Worm (Caenorhabditis elegans) whole organism, L2 larva: Measurements from ENCODE around the gene shl-1.

ENCODE experiments used
- F13H6.1 ChIP-seq: sonication (generic microtip); optimal IDR thresholded peaks from 2 replicates; lab custom pipeline; 2016; ENCODE audit warnings: missing genetic modification characterization, missing compliant biosample characterization
- ZK546.5 ChIP-seq: sonication (generic microtip); optimal IDR thresholded peaks from 2 replicates; lab custom pipeline; 2017; ENCODE audit warnings: missing biosample characterization, missing genetic modification characterization
- aly-2 ChIP-seq: fragments of 150-350 bp; optimal IDR thresholded peaks from 2 replicates; lab custom pipeline; 2014; ENCODE audit warnings: missing biosample characterization, missing genetic modification characterization
- ama-1 ChIP-seq: fragments of 150-350 bp; optimal IDR thresholded peaks from 2 replicates; lab custom pipeline; 2018; ENCODE audit warnings: inconsistent platforms
- blmp-1 ChIP-seq: sonication (generic microtip); optimal IDR thresholded peaks from 2 replicates; lab custom pipeline; 2017; ENCODE audit warnings: missing genetic modification characterization, mild to moderate bottlenecking, missing compliant biosample characterization, antibody characterized with exemption, moderate library complexity; ENCODE audit not compliant: insufficient read depth
- ceh-16 ChIP-seq: fragments of 150-350 bp; optimal IDR thresholded peaks from 2 replicates; lab custom pipeline; 2014; ENCODE audit warnings: missing biosample characterization, missing genetic modification characterization
- ceh-82 ChIP-seq: fragments of 150-350 bp; optimal IDR thresholded peaks from 2 replicates; lab custom pipeline; 2014; ENCODE audit warnings: missing biosample characterization, missing genetic modification characterization
- crh-2 ChIP-seq: sonication (generic microtip); optimal IDR thresholded peaks from 2 replicates; lab custom pipeline; 2017; ENCODE audit warnings: missing biosample characterization, missing genetic modification characterization
- dmd-4 ChIP-seq: sonication (generic microtip); optimal IDR thresholded peaks from 2 replicates; lab custom pipeline; 2017; ENCODE audit warnings: missing biosample characterization, missing genetic modification characterization
- egl-27 ChIP-seq: sonication (generic microtip); optimal IDR thresholded peaks from 3 replicates; lab custom pipeline; 2017; ENCODE audit warnings: missing biosample characterization, missing genetic modification reagents, missing genetic modification characterization
- elt-1 ChIP-seq: fragments of 150-350 bp; optimal IDR thresholded peaks from 2 replicates; lab custom pipeline; 2014; ENCODE audit warnings: missing biosample characterization, missing genetic modification characterization
- elt-3 ChIP-seq: sonication (generic microtip); optimal IDR thresholded peaks from 2 replicates; lab custom pipeline; 2017; ENCODE audit warnings: missing biosample characterization, missing genetic modification characterization
- fos-1 ChIP-seq: fragments of 150-350 bp; optimal IDR thresholded peaks from 2 replicates; lab custom pipeline; 2014; ENCODE audit warnings: missing biosample characterization, missing genetic modification characterization
- lin-11 ChIP-seq: fragments of 150-350 bp; sonication (generic microtip); optimal IDR thresholded peaks from 2 replicates; lab custom pipeline; 2014; ENCODE audit warnings: missing biosample characterization, missing genetic modification characterization, inconsistent platforms, mixed read lengths
- lin-39 ChIP-seq: fragments of 150-350 bp; optimal IDR thresholded peaks from 2 replicates; lab custom pipeline; 2014; ENCODE audit warnings: missing biosample characterization, missing genetic modification reagents, missing genetic modification characterization
- lsy-2 ChIP-seq, 2 experiments: fragments of 150-350 bp in 1 of 2; sonication (generic microtip) in 1 of 2; optimal IDR thresholded peaks; 2 replicates each; lab custom pipeline; 2014 to 2017; ENCODE audit warnings: missing biosample characterization in 2 of 2, missing genetic modification characterization in 2 of 2
- mbf-1 ChIP-seq: sonication (generic microtip); optimal IDR thresholded peaks from 2 replicates; lab custom pipeline; 2017; ENCODE audit warnings: missing biosample characterization, missing genetic modification characterization
- mdl-1 ChIP-seq, 2 experiments: fragments of 150-350 bp in 1 of 2; sonication (generic microtip) in 1 of 2; optimal IDR thresholded peaks; 2 replicates each; lab custom pipeline; 2017; ENCODE audit warnings: missing biosample characterization in 2 of 2, missing genetic modification characterization in 2 of 2
- nhr-11 ChIP-seq: fragments of 150-350 bp; optimal IDR thresholded peaks from 2 replicates; lab custom pipeline; 2014; ENCODE audit warnings: missing biosample characterization, missing genetic modification characterization
- nhr-12 ChIP-seq: fragments of 150-350 bp; optimal IDR thresholded peaks from 2 replicates; lab custom pipeline; 2014; ENCODE audit warnings: missing biosample characterization, missing genetic modification characterization
- nhr-129 ChIP-seq: fragments of 150-350 bp; optimal IDR thresholded peaks from 2 replicates; lab custom pipeline; 2014; ENCODE audit warnings: missing biosample characterization, missing genetic modification characterization
- nhr-21 ChIP-seq: fragments of 150-350 bp; optimal IDR thresholded peaks from 2 replicates; lab custom pipeline; 2014; ENCODE audit warnings: missing biosample characterization, missing genetic modification characterization
- nhr-237 ChIP-seq: fragments of 150-350 bp; optimal IDR thresholded peaks from 2 replicates; lab custom pipeline; 2014; ENCODE audit warnings: missing biosample characterization, missing genetic modification characterization
- nhr-25 ChIP-seq: fragments of 150-350 bp; sonication (generic microtip); optimal IDR thresholded peaks from 3 replicates; lab custom pipeline; 2014; ENCODE audit warnings: missing biosample characterization, missing genetic modification characterization
- nhr-6 ChIP-seq: fragments of 150-350 bp; optimal IDR thresholded peaks from 2 replicates; lab custom pipeline; 2014; ENCODE audit warnings: missing biosample characterization, missing genetic modification characterization
- nhr-77 ChIP-seq: fragments of 150-350 bp; optimal IDR thresholded peaks from 2 replicates; lab custom pipeline; 2014; ENCODE audit warnings: missing biosample characterization, missing genetic modification characterization
- peb-1 ChIP-seq: fragments of 150-350 bp; optimal IDR thresholded peaks from 2 replicates; lab custom pipeline; 2014; ENCODE audit warnings: missing biosample characterization, missing genetic modification characterization
- sem-4 ChIP-seq: fragments of 150-350 bp; optimal IDR thresholded peaks from 2 replicates; lab custom pipeline; 2014; ENCODE audit warnings: missing biosample characterization, missing genetic modification reagents, missing genetic modification characterization
- sma-3 ChIP-seq: sonication (generic microtip); optimal IDR thresholded peaks from 2 replicates; lab custom pipeline; 2016; ENCODE audit warnings: missing genetic modification reagents, missing genetic modification characterization, missing compliant biosample characterization
- sma-9 ChIP-seq, 2 experiments: fragments of 150-350 bp in 1 of 2; sonication (generic microtip) in 1 of 2; optimal IDR thresholded peaks; 2 replicates each; lab custom pipeline; 2014 to 2016; ENCODE audit warnings: missing genetic modification characterization in 2 of 2, mild to moderate bottlenecking in 1 of 2, missing biosample characterization in 1 of 2, missing compliant biosample characterization in 1 of 2, missing genetic modification reagents in 1 of 2, moderate library complexity in 1 of 2
- snpc-4 ChIP-seq: fragments of 150-350 bp; optimal IDR thresholded peaks from 2 replicates; lab custom pipeline; 2014; ENCODE audit warnings: missing biosample characterization, missing genetic modification characterization
- unc-39 ChIP-seq: fragments of 150-350 bp; optimal IDR thresholded peaks from 2 replicates; lab custom pipeline; 2014; ENCODE audit warnings: missing biosample characterization, missing genetic modification characterization
- unc-55 ChIP-seq: fragments of 150-350 bp; sonication (generic microtip); optimal IDR thresholded peaks from 3 replicates; lab custom pipeline; 2014; ENCODE audit warnings: missing biosample characterization, missing genetic modification reagents, missing genetic modification characterization
- unc-62 ChIP-seq: fragments of 150-350 bp; optimal IDR thresholded peaks from 2 replicates; lab custom pipeline; 2014; ENCODE audit warnings: missing biosample characterization, missing genetic modification reagents, missing genetic modification characterization
- zag-1 ChIP-seq: fragments of 150-350 bp; optimal IDR thresholded peaks from 2 replicates; lab custom pipeline; 2014; ENCODE audit warnings: missing biosample characterization, missing genetic modification characterization
- ztf-11 ChIP-seq: sonication (generic microtip); optimal IDR thresholded peaks from 2 replicates; lab custom pipeline; 2017; ENCODE audit warnings: missing biosample characterization, missing genetic modification characterization
- ztf-4 ChIP-seq: fragments of 150-350 bp; optimal IDR thresholded peaks from 2 replicates; lab custom pipeline; 2014; ENCODE audit warnings: missing biosample characterization, missing genetic modification characterization

shl-1 gene

ce11 chrIV:6413482-6413881 is 29.6 kb upstream of the shl-1 start, which contains the start of gene nlp-71:
Gene nlp-71 (minus strand): TSS chrIV:6413582.
- no peak for TF ChIP-seq nhr-25 (tag; lab: Kevin White, UChicago)
- no peak for TF ChIP-seq fos-1 (tag; lab: Kevin White, UChicago)
- no peak for TF ChIP-seq blmp-1 (tag; lab: Kevin White, UChicago)
- no peak for TF ChIP-seq unc-39
- no peak for TF ChIP-seq egl-27 (tag; lab: Kevin White, UChicago)
- no peak for TF ChIP-seq zag-1 (tag; lab: Kevin White, UChicago)
- TF ChIP-seq nhr-129 (tag; lab: Kevin White, UChicago), result no peak
- TF ChIP-seq unc-62 (GFP tag; lab: Kevin White, UChicago), result no peak
- no peak for TF ChIP-seq ztf-4 (tag; lab: Kevin White, UChicago)
- no peak for TF ChIP-seq lsy-2 (tag; optimal IDR thresholded peaks at IDR 0.05; lab: Kevin White, UChicago)
- TF ChIP-seq nhr-237 (tag; lab: Kevin White, UChicago), result no peak
- no peak for TF ChIP-seq nhr-77 (tag; lab: Kevin White, UChicago)
- no peak for TF ChIP-seq elt-3 (tag; lab: Kevin White, UChicago)
- no peak for TF ChIP-seq F13H6.1
- no peak for TF ChIP-seq crh-2 (tag; lab: Kevin White, UChicago)
- TF ChIP-seq sem-4, result no peak
- TF ChIP-seq nhr-12 (tag; lab: Kevin White, UChicago), result no peak
- no peak for TF ChIP-seq ama-1
- no peak for TF ChIP-seq nhr-6 (tag; lab: Kevin White, UChicago)
- TF ChIP-seq sma-9 (GFP tag; optimal IDR thresholded peaks at IDR 0.05; lab: Kevin White, UChicago), result no peak
- TF ChIP-seq sma-9 (tag; optimal IDR thresholded peaks at IDR 0.05; lab: Kevin White, UChicago), result no peak

ce11 chrIV:6404871-6405270 is 21.0 kb upstream of the shl-1 start, which contains the start of gene srv-13:
Gene srv-13 (plus strand): TSS chrIV:6405171.
- TF ChIP-seq nhr-6 (tag; lab: Kevin White, UChicago) (no peak), nhr-77 (tag; lab: Kevin White, UChicago) (no peak), unc-39 (no peak), ceh-82 (tag; lab: Kevin White, UChicago) (no peak)
- TF ChIP-seq, all 48 proteins: peak for 0

- TF ChIP-seq peb-1 (tag; lab: Kevin White, UChicago), result no peak
- TF ChIP-seq blmp-1 (tag; lab: Kevin White, UChicago), result no peak
- no peak for TF ChIP-seq elt-1 (tag; lab: Kevin White, UChicago)
- TF ChIP-seq mbf-1 (tag; lab: Kevin White, UChicago), result no peak
- no peak for TF ChIP-seq nhr-21 (tag; lab: Kevin White, UChicago)
- TF ChIP-seq unc-39, result no peak
- TF ChIP-seq unc-62 (GFP tag; lab: Kevin White, UChicago), result no peak
- TF ChIP-seq nhr-237 (tag; lab: Kevin White, UChicago), result no peak
- no peak for TF ChIP-seq ZK546.5 (tag; lab: Kevin White, UChicago)
- no peak for TF ChIP-seq dmd-4 (tag; lab: Kevin White, UChicago)
These were observed 19.5 kb upstream of the shl-1 start for ce11 chrIV:6403399-6403798.

- TF ChIP-seq fos-1 (tag; lab: Kevin White, UChicago), result no peak
- TF ChIP-seq unc-62 (GFP tag; lab: Kevin White, UChicago), result no peak
- TF ChIP-seq lin-39 (tag; lab: Kevin White, UChicago), result no peak
- no peak for TF ChIP-seq dmd-4 (tag; lab: Kevin White, UChicago)
- no peak for TF ChIP-seq lin-11 (tag; lab: Kevin White, UChicago)
- TF ChIP-seq ztf-11 (tag; lab: Kevin White, UChicago), result no peak
- TF ChIP-seq unc-55 (GFP tag; lab: Kevin White, UChicago), result no peak
- no peak for TF ChIP-seq nhr-12 (tag; lab: Kevin White, UChicago)
- no peak for TF ChIP-seq ceh-82 (tag; lab: Kevin White, UChicago)
- no peak for TF ChIP-seq aly-2 (tag; lab: Kevin White, UChicago)
- no peak for TF ChIP-seq snpc-4 (tag; lab: Kevin White, UChicago)
- no peak for TF ChIP-seq mdl-1 (tag; optimal IDR thresholded peaks at IDR 0.05; lab: Kevin White, UChicago)
- no peak for TF ChIP-seq ZK546.5 (tag; lab: Kevin White, UChicago)
- no peak for TF ChIP-seq ama-1
- TF ChIP-seq elt-1 (tag; lab: Kevin White, UChicago), result no peak
- no peak for TF ChIP-seq mbf-1 (tag; lab: Kevin White, UChicago)
- TF ChIP-seq crh-2 (tag; lab: Kevin White, UChicago), result no peak
- no peak for TF ChIP-seq ceh-16 (tag; lab: Kevin White, UChicago)
- TF ChIP-seq sma-3 (GFP tag; lab: Kevin White, UChicago), result no peak
- TF ChIP-seq nhr-11, result no peak
- TF ChIP-seq, all 48 proteins: peak for 0
These were observed 18.6 kb upstream of the shl-1 start, which contains the start of gene sfrp-1 for ce11 chrIV:6402386-6402905. Gene sfrp-1 (minus strand): TSS chrIV:6402436.
